Worm (Caenorhabditis elegans): ENCODE data around the gene vha-19.

The vha-19 gene

ce11 chrIV:3363221-3363620, 5.8 kb upstream of the vha-19 start, which contains the start of gene Y55H10A.2:
Y55H10A.2 (plus strand) TSS chrIV:3363521.
- TF ChIP-seq nhr-12 (tag; optimal IDR thresholded peaks at IDR 0.05) (no peak), ceh-16 (tag; optimal IDR thresholded peaks at IDR 0.05) (no peak), hmg-11 (tag; optimal IDR thresholded peaks at IDR 0.05) (no peak), unc-39 (tag; optimal IDR thresholded peaks at IDR 0.05) (no peak), aly-2 (tag; optimal IDR thresholded peaks at IDR 0.05) (no peak), egl-27 (tag; optimal IDR thresholded peaks at IDR 0.05) (no peak), pqm-1 (tag; optimal IDR thresholded peaks at IDR 0.05) (no peak), ama-1 (optimal IDR thresholded peaks at IDR 0.05) (no peak)

DNA sequence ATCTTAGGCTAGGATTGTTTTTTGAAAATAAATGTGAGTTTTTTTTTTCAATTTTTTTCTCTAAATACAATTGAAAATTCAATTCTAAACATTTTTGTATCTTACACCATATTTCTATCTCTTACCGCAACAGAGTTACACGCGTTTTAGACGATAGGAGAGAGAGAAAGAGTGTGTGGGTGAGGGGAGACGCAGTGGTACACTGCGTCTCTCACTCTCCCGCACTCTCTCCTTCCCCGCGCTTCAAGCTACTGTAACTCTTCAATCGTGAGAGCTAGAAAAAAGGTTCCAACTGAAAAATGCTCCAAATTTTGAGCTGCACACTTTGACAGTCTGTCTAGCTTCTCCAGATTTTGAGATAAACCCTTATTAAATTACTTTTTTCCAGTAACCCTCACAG, 5.2 kb upstream of the vha-19 start:
- no peak for TF ChIP-seq skn-1 (tag; optimal IDR thresholded peaks at IDR 0.05)
- TF ChIP-seq ceh-28 (tag; optimal IDR thresholded peaks at IDR 0.05) = no peak
- no peak for TF ChIP-seq lin-39 (tag; optimal IDR thresholded peaks at IDR 0.05)
- no peak for TF ChIP-seq aly-2 (tag; optimal IDR thresholded peaks at IDR 0.05)
- no peak for TF ChIP-seq fkh-2 (tag; optimal IDR thresholded peaks at IDR 0.05)
- no peak for TF ChIP-seq nhr-28 (tag; optimal IDR thresholded peaks at IDR 0.05)
- no peak for TF ChIP-seq elt-3 (tag; optimal IDR thresholded peaks at IDR 0.05)
- TF ChIP-seq snpc-4 (tag; optimal IDR thresholded peaks at IDR 0.05) = no peak
- no peak for TF ChIP-seq ZK546.5 (tag; optimal IDR thresholded peaks at IDR 0.05)
- no peak for TF ChIP-seq nfya-1 (tag; optimal IDR thresholded peaks at IDR 0.05; ENCODE audit: insufficient read depth)
- no peak for TF ChIP-seq nhr-67 (tag; optimal IDR thresholded peaks at IDR 0.05)
- TF ChIP-seq nhr-43 (tag; optimal IDR thresholded peaks at IDR 0.05; ENCODE audit: poor library complexity, severe bottlenecking) = no peak
- TF ChIP-seq nhr-25 (tag; optimal IDR thresholded peaks at IDR 0.05) = no peak
- no peak for TF ChIP-seq jun-1 (tag; optimal IDR thresholded peaks at IDR 0.05)
- TF ChIP-seq unc-39 (tag; optimal IDR thresholded peaks at IDR 0.05) = no peak
- no peak for TF ChIP-seq zag-1 (tag; optimal IDR thresholded peaks at IDR 0.05)

DNA sequence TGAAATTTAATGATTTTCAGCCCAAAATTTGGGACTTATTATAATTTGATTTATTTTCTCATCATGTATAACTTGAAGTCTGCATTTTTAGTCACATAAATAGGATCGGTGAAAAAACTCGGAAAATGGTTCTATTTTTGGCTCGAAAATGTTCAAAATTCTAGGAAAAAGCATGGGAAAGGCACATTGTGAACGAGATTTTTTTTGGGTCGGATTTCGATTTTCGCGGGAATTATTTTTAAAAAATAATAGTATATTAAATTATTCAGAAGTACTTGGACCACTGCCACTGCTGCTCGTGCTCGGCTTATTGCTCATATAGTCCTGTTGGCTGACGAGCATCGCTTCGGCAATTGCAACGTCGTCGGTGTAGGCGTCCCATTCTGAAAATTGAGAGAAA, 4.4 kb downstream of the vha-19 start:
- TF ChIP-seq jun-1 (tag; optimal IDR thresholded peaks at IDR 0.05) = no peak
- TF ChIP-seq egl-27 (tag; optimal IDR thresholded peaks at IDR 0.05) = no peak
- no peak for TF ChIP-seq ceh-82 (tag; optimal IDR thresholded peaks at IDR 0.05)
- TF ChIP-seq unc-39 (tag; optimal IDR thresholded peaks at IDR 0.05) = no peak
- no peak for TF ChIP-seq elt-3 (tag; optimal IDR thresholded peaks at IDR 0.05)
- no peak for TF ChIP-seq sea-2 (GFP tag; optimal IDR thresholded peaks at IDR 0.05)
- no peak for TF ChIP-seq ZK546.5 (tag; optimal IDR thresholded peaks at IDR 0.05)
- TF ChIP-seq fkh-10 (GFP tag; optimal IDR thresholded peaks at IDR 0.05) = no peak
- no peak for TF ChIP-seq unc-62 (GFP tag; optimal IDR thresholded peaks at IDR 0.05)
- TF ChIP-seq lin-39 (tag; optimal IDR thresholded peaks at IDR 0.05) = no peak
- no peak for TF ChIP-seq mdl-1 (tag; optimal IDR thresholded peaks at IDR 0.05)
- no peak for TF ChIP-seq nhr-43 (tag; optimal IDR thresholded peaks at IDR 0.05; ENCODE audit: poor library complexity, severe bottlenecking)
- no peak for TF ChIP-seq lin-15B (tag; optimal IDR thresholded peaks at IDR 0.05)
- TF ChIP-seq daf-12 (tag; optimal IDR thresholded peaks at IDR 0.05) = no peak
- no peak for TF ChIP-seq pqm-1 (tag; optimal IDR thresholded peaks at IDR 0.05)
- TF ChIP-seq ceh-16 (tag; optimal IDR thresholded peaks at IDR 0.05) = no peak
- no peak for TF ChIP-seq mml-1 (tag; optimal IDR thresholded peaks at IDR 0.05)
- no peak for TF ChIP-seq hmg-11 (tag; optimal IDR thresholded peaks at IDR 0.05)
- TF ChIP-seq ceh-9 (tag; optimal IDR thresholded peaks at IDR 0.05) = no peak

- TF ChIP-seq nhr-25 (tag; optimal IDR thresholded peaks at IDR 0.05) = no peak
- no peak for TF ChIP-seq tbx-2 (tag; optimal IDR thresholded peaks at IDR 0.05)
- no peak for TF ChIP-seq nhr-67 (tag; optimal IDR thresholded peaks at IDR 0.05)
- no peak for TF ChIP-seq elt-3 (tag; optimal IDR thresholded peaks at IDR 0.05)
- TF ChIP-seq nhr-76 (tag; optimal IDR thresholded peaks at IDR 0.05) = no peak
- TF ChIP-seq nhr-12 (tag; optimal IDR thresholded peaks at IDR 0.05) = no peak
- TF ChIP-seq zag-1 (tag; optimal IDR thresholded peaks at IDR 0.05) = no peak
- no peak for TF ChIP-seq unc-62 (GFP tag; optimal IDR thresholded peaks at IDR 0.05)
- TF ChIP-seq elt-1 (tag; optimal IDR thresholded peaks at IDR 0.05) = no peak
- TF ChIP-seq snpc-4 (tag; optimal IDR thresholded peaks at IDR 0.05) = no peak
Measured at ce11 chrIV:3378080-3378804, 9.2 kb downstream of the vha-19 start, which contains the start of gene otub-4. otub-4 (minus strand) TSS chrIV:3378130.

Measured in whole organism, L3 larva.